Fruit fly (Drosophila melanogaster): ENCODE results near the gene CG12105.
A peak's percentile ranks its signal among the peaks of the same experiment; 100 is the strongest.

Gene CG12105

dm6 chr3L:1591692-1592371, 23.8 kb downstream of the CG12105 start (continued):
- TF ChIP-seq ro (GFP tag; IDR thresholded peaks at IDR 0.05) = no peak
- TF ChIP-seq CG1832 (GFP tag; optimal IDR thresholded peaks at IDR 0.05) = no peak
- TF ChIP-seq Ada2b (GFP tag; IDR thresholded peaks at IDR 0.05) = peak; percentile 52
- peak; percentile 71 for TF ChIP-seq CG13624 (GFP tag; optimal IDR thresholded peaks at IDR 0.05)
- peak; percentile 65 for TF ChIP-seq wek (GFP tag; optimal IDR thresholded peaks at IDR 0.05)
- no peak for TF ChIP-seq Tbp (GFP tag; optimal IDR thresholded peaks at IDR 0.05)
- peak; percentile 47 for TF ChIP-seq kah (GFP tag; optimal IDR thresholded peaks at IDR 0.05)
- peak; percentile 57; the same call in 1 of the 2 replicates for TF ChIP-seq Xrp1 (GFP tag; IDR thresholded peaks at IDR 0.05)
- TF ChIP-seq CG3163 (GFP tag; optimal IDR thresholded peaks at IDR 0.05) = peak; percentile 16
- TF ChIP-seq nerfin-1 (tag; optimal IDR thresholded peaks at IDR 0.05) = peak; percentile 26
- no peak; the same call in 1 of the 2 replicates for TF ChIP-seq lmd (GFP tag; IDR thresholded peaks at IDR 0.05)
- no peak for TF ChIP-seq CG17612 (GFP tag; IDR thresholded peaks at IDR 0.05)
- TF ChIP-seq bbx (GFP tag; IDR thresholded peaks at IDR 0.05; ENCODE audit: partially characterized antibody) = no peak
- peak; percentile 46 for TF ChIP-seq pfk (GFP tag; optimal IDR thresholded peaks at IDR 0.05)
- TF ChIP-seq CG9727 (GFP tag; optimal IDR thresholded peaks at IDR 0.05) = peak; percentile 75
- TF ChIP-seq HLH54F (GFP tag; optimal IDR thresholded peaks at IDR 0.05) = peak; percentile 46
- TF ChIP-seq CG6175 (GFP tag; IDR thresholded peaks at IDR 0.05) = peak; percentile 26; the same call in 1 of the 3 replicates
- peak; percentile 83 for TF ChIP-seq CG13296 (GFP tag; optimal IDR thresholded peaks at IDR 0.05)
- peak; percentile 43; the same call in 1 of the 2 replicates for TF ChIP-seq chm (GFP tag; IDR thresholded peaks at IDR 0.05)
- TF ChIP-seq CG10979 (tag; optimal IDR thresholded peaks at IDR 0.05) = no peak
- peak; percentile 84 for TF ChIP-seq Dip3 (GFP tag; optimal IDR thresholded peaks at IDR 0.05)
- TF ChIP-seq tup (GFP tag; optimal IDR thresholded peaks at IDR 0.05) = peak; percentile 59
- TF ChIP-seq CG9876 (GFP tag; optimal IDR thresholded peaks at IDR 0.05) = peak; percentile 3
- peak; percentile 19 for TF ChIP-seq fd96Cb (tag; optimal IDR thresholded peaks at IDR 0.05)
- TF ChIP-seq CG11398 (GFP tag; optimal IDR thresholded peaks at IDR 0.05) = peak; percentile 43
- no peak for TF ChIP-seq CG7372 (GFP tag; IDR thresholded peaks at IDR 0.05)
- no peak for TF ChIP-seq ara (GFP tag; IDR thresholded peaks at IDR 0.05)
- no peak for TF ChIP-seq sr (GFP tag; IDR thresholded peaks at IDR 0.05)
- peak; percentile 87; the same call in 2 of the 3 replicates for TF ChIP-seq Dbx (GFP tag; IDR thresholded peaks at IDR 0.05)
- TF ChIP-seq phol (tag; optimal IDR thresholded peaks at IDR 0.05) = no peak
- no peak for TF ChIP-seq shn (GFP tag; optimal IDR thresholded peaks at IDR 0.05)
- no peak for TF ChIP-seq Chrac-16 (GFP tag; optimal IDR thresholded peaks at IDR 0.05)
- no peak for TF ChIP-seq peb (GFP tag; IDR thresholded peaks at IDR 0.05)
- TF ChIP-seq GATAe (GFP tag; conservative IDR thresholded peaks at IDR 0.05) = no peak
- TF ChIP-seq Mrtf (GFP tag; IDR thresholded peaks at IDR 0.05) = 0 out of 3 replicates have a peak, but pooled peaks have one; percentile 11
- TF ChIP-seq CG1233 (GFP tag; optimal IDR thresholded peaks at IDR 0.05) = peak; percentile 79
- no peak for TF ChIP-seq lov (optimal IDR thresholded peaks at IDR 0.05)
- TF ChIP-seq lov (GFP tag; IDR thresholded peaks at IDR 0.05) = 0 out of 3 replicates have a peak, but pooled peaks have one; percentile 31
- TF ChIP-seq Aef1 (GFP tag; IDR thresholded peaks at IDR 0.05) = no peak
- TF ChIP-seq CG1647 (GFP tag; optimal IDR thresholded peaks at IDR 0.05) = peak; percentile 81
- TF ChIP-seq onecut (GFP tag; IDR thresholded peaks at IDR 0.05) = peak; percentile 66
- TF ChIP-seq CG8478 (optimal IDR thresholded peaks at IDR 0.05) = no peak
- peak; percentile 11 for TF ChIP-seq CG15601 (tag; optimal IDR thresholded peaks at IDR 0.05)
- TF ChIP-seq MESR4 (GFP tag; optimal IDR thresholded peaks at IDR 0.05) = no peak
- TF ChIP-seq sens (GFP tag) = peak; percentile 86
- peak; percentile 87 for TF ChIP-seq CG6854 (GFP tag; optimal IDR thresholded peaks at IDR 0.05)
- TF ChIP-seq Adf1 (GFP tag; IDR thresholded peaks at IDR 0.05) = peak; percentile 64; the same call in 1 of the 2 replicates
- 0 out of 2 replicates have a peak, but pooled peaks have one; percentile 18 for TF ChIP-seq toy (GFP tag; IDR thresholded peaks at IDR 0.05)
- no peak for TF ChIP-seq CG10366 (GFP tag; IDR thresholded peaks at IDR 0.05)
- no peak for TF ChIP-seq CG2712 (tag; optimal IDR thresholded peaks at IDR 0.05)
- no peak for TF ChIP-seq ac (GFP tag; optimal IDR thresholded peaks at IDR 0.05)
